Worm (Caenorhabditis elegans): ENCODE results near the gene idpb-3.

ce11 chrII:5084225-5084624 lies 17.4 kb downstream of the idpb-3 start:
- no peak for TF ChIP-seq Y5F2A.4 (GFP tag; optimal IDR thresholded peaks at IDR 0.05)
- TF ChIP-seq mdl-1 (tag; optimal IDR thresholded peaks at IDR 0.05): no peak
- TF ChIP-seq vab-7 (GFP tag; IDR thresholded peaks at IDR 0.05): no peak
- TF ChIP-seq daf-8 (GFP tag; IDR thresholded peaks at IDR 0.05): no peak
- no peak for TF ChIP-seq nhr-76 (tag; optimal IDR thresholded peaks at IDR 0.05)
- TF ChIP-seq dmd-8 (GFP tag; IDR thresholded peaks at IDR 0.05): no peak
- TF ChIP-seq fkh-10 (GFP tag; optimal IDR thresholded peaks at IDR 0.05): no peak
- TF ChIP-seq lin-15B (tag; optimal IDR thresholded peaks at IDR 0.05): no peak
- no peak for TF ChIP-seq nhr-11 (tag; optimal IDR thresholded peaks at IDR 0.05)
- no peak for TF ChIP-seq nhr-25 (tag; optimal IDR thresholded peaks at IDR 0.05; ENCODE audit: borderline replicate concordance, insufficient read depth)
- TF ChIP-seq lin-13 (GFP tag; optimal IDR thresholded peaks at IDR 0.05): no peak

Measured in whole organism, L4 larva.